Fruit fly (Drosophila melanogaster): ENCODE results near the gene unc-4.
A peak's percentile ranks its signal among the peaks of the same experiment; 100 is the strongest.

- TF ChIP-seq CTCF (optimal IDR thresholded peaks at IDR 0.05) (peak; percentile 77 to 79), CG8478 (optimal IDR thresholded peaks at IDR 0.05) (no peak)
These were observed 31.2 kb upstream of the unc-4 start for dm6 chrX:17737024-17737685.
